Worm (Caenorhabditis elegans) whole organism, midembryonic: ENCODE measurements around the gene gphr-2.

Experiments
- T22C8.4 ChIP-seq: fragments of 200-800 bp; sonication (Bioruptor generic); IDR thresholded peaks from 2 replicates; pipeline ENCODE4 v1.3.6; 2022; ENCODE audit warnings: missing genetic modification characterization, missing compliant biosample characterization
- cog-1 ChIP-seq: sonication (generic microtip); optimal IDR thresholded peaks from 2 replicates; lab custom pipeline; 2016; ENCODE audit warnings: missing genetic modification characterization, missing compliant biosample characterization
- flt-1 ChIP-seq: fragments of 200-800 bp; sonication (Bioruptor generic); IDR thresholded peaks from 2 replicates; pipeline ENCODE4 v1.3.6; 2022; ENCODE audit warnings: missing genetic modification characterization, missing compliant biosample characterization
- klf-2 ChIP-seq: fragments of 200-800 bp; sonication (Bioruptor generic); conservative IDR thresholded peaks from 2 replicates; pipeline ENCODE4 v1.3.6; 2022; ENCODE audit warnings: missing genetic modification reagents, missing genetic modification characterization, missing compliant biosample characterization
- ztf-29 ChIP-seq: fragments of 200-800 bp; sonication (Bioruptor generic); IDR thresholded peaks from 2 replicates; pipeline ENCODE4 v1.3.6; 2022; ENCODE audit warnings: missing genetic modification reagents, missing genetic modification characterization, missing compliant biosample characterization

ce11 chrX:14257661-14258060 lies 49.9 kb downstream of the gphr-2 start, which contains the start of gene E02H4.4:
- no peak for TF ChIP-seq ztf-29 (GFP tag; lab: Robert Waterston, UW)
- TF ChIP-seq cog-1 (tag; lab: Kevin White, UChicago), result no peak
- TF ChIP-seq T22C8.4 (GFP tag; lab: Robert Waterston, UW), result no peak
- TF ChIP-seq flt-1 (GFP tag; lab: Robert Waterston, UW), result no peak
- TF ChIP-seq klf-2 (GFP tag; lab: Robert Waterston, UW), result no peak
